Fruit fly (Drosophila melanogaster) S2 (cell line): Measurements from ENCODE around the gene Sf3b1.

Experiments used
- CG8478 ChIP-seq: fragments of >200 bp; optimal IDR thresholded peaks from 2 replicates; lab custom pipeline; 2018
- CTCF ChIP-seq, 2 experiments: fragments of >200 bp; optimal IDR thresholded peaks; 2 replicates each; lab custom pipeline; 2018

Sf3b1 gene

DNA sequence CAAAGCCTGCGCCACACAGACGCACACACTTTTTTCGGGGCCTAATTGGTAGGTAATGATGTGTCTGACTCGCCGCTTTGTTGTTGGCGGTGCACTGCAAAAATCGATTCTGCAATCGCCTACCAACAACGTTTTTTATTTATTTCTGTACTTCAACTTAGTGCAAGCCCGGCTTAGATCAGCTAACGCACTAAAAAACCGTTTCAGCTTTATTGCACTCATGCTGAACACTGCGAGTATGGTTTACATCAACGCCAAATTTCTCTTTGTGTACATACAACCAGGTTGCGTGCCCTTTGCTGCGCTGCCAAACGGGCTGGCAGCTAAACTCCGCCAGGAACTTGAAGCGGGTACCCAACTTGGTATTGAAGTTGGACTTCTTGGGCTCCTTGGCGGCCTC, 37.9 kb upstream of the Sf3b1 start:
- TF ChIP-seq CTCF (optimal IDR thresholded peaks at IDR 0.05; lab: Kevin White, UChicago) (no peak), CG8478 (lab: Kevin White, UChicago) (no peak)

DNA sequence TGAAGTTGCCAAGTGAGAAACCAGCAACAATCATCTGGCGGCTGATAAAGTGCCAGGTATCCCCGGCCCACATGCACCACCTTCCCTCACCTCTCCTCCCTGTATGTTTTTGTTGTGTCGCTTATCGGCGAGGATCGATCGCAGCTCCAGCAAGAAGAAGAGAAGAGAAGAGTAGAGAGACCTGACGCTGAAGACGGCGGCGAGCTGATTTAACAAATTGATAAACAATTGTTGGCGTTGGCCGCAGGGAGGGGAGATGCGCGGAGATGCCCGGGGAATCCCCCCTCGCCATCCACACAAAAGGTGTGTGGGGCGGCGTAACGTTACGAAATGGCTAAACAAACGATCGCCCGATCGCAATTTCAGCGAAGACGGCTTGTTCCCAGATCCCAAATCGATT, 34.4 kb upstream of the Sf3b1 start:
- TF ChIP-seq CTCF (optimal IDR thresholded peaks at IDR 0.05; lab: Kevin White, UChicago) (no peak), CG8478 (lab: Kevin White, UChicago) (no peak)

DNA sequence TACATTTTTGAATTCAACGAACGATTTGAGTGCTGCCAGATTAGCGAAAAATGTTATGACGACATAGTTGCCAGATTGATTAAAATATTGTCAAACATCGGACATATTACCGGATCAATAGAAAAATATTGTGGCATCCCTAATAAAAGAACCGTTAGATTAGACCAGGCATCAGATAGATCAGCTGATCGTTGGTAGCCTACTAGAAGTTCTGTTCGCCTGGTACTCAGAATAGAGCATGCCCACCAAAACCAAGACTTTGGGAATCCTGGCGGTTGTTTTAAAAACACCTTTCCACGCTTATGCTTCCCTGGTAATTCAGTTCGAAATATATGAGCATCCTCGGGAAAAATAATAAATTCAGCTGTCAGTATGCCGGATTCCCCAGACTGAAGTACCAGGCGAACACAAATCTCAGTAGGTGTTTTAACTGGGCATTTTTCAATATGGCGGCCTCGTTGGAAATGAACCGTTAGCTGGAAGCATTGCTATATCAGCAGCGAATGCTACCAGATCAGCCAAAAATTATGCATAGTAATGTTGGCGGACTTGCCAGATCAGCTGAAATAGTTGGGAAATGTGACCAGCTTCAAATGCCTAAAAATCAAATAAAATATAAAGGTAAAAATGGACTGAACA, 27.4 kb upstream of the Sf3b1 start:
- TF ChIP-seq CG8478 (lab: Kevin White, UChicago): no peak
- peak; percentile 54 to 61 for TF ChIP-seq CTCF (optimal IDR thresholded peaks at IDR 0.05; lab: Kevin White, UChicago)

DNA sequence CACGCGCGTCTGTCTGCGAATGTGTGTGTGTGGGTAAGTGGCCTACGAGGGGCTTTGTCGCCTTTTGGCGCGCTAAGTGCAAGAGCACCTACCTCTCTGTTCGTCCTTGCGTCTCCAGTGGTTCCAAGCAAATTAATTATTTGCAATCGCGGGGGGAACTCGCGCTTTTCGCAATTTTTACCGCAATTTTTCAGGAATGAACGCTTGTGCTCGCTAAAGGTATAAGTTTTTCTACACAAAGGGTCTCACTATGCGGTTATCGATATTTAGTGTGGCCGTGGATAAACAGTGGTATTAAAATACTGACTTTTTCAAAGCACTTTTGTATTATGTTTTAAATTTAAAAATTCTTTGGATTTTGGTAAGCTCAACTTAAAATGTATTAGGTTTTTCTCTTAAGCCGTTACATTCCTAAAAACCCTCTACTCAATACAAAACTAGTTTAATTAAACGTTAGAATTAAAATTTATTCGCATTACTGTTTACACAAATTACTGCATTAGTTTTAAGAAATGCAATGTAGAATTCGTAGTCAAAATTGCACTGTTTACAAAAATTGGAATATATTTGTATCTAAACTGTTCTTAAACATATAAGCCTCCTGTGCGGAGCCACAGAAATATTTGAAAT, 25.7 kb upstream of the Sf3b1 start, which contains the start of gene lwr:
Gene lwr, minus strand, starts transcription at position 243 of the 630 bp plus-strand sequence.
- TF ChIP-seq CTCF (optimal IDR thresholded peaks at IDR 0.05; lab: Kevin White, UChicago) (no peak), CG8478 (lab: Kevin White, UChicago) (no peak)

DNA sequence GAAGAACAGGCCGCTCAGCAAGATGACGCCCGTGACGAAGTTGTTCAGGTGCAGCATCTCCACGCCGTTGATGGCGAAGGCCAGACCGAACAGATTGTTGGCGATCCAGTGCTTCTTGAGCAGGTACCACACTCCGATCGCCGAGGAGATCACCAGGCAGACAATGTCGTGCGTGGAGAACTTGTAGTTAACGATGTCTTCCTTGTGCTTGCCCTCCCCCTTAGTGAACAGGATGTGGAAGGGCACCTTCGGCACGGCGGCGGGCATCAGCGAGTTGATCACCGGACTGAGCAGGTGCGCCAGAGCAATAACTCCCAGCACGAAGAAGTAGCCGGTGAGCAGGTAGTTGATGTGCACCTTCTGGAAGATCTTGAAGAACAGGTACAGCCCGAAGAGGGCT, 24.3 kb upstream of the Sf3b1 start:
- TF ChIP-seq CG8478 (lab: Kevin White, UChicago) (no peak), CTCF (optimal IDR thresholded peaks at IDR 0.05; lab: Kevin White, UChicago) (no peak)

DNA sequence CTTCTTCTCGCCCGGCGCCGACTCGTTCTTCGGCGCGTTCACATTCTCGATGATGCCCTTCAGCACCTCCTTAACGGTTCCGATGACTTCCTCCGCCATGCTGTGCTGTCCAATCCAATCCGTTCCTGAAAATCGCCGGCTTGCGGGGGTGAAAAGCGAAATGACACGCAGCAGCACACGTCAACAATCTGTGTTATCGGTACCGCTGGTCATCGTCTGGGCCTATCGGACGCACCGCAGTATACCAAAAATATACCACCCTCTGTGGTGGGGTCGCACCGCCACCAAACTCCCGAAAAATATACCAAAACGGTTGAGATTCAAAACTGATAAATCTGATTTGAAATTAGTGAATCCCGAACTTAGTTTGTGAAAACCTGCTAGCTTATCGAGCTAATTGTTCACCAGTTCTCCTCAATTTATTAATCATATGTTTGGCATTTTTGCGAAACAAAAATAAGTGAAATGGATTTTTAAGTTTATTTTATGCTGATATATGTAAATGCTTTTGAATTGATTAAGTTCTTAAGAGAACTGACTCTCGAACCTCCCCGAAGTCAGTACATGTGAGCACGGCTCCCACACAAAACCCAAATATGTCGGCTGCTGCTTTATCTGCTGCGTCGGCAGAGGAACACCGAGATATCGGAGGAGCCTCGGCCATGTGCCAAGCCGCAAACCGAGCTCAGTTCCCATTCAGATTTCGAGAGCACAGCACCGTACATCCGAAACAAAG, 23.5 kb upstream of the Sf3b1 start, which contains the start of the genes Spp and nAChRbeta3:
Gene Spp, minus strand, starts transcription at position 210 of the 736 bp plus-strand sequence.
Gene nAChRbeta3, plus strand, starts transcription at position 686 of the 736 bp plus-strand sequence.
- TF ChIP-seq CTCF (optimal IDR thresholded peaks at IDR 0.05; lab: Kevin White, UChicago) (peak in 1 of 2 experiments; percentile 24), CG8478 (lab: Kevin White, UChicago) (no peak)

DNA sequence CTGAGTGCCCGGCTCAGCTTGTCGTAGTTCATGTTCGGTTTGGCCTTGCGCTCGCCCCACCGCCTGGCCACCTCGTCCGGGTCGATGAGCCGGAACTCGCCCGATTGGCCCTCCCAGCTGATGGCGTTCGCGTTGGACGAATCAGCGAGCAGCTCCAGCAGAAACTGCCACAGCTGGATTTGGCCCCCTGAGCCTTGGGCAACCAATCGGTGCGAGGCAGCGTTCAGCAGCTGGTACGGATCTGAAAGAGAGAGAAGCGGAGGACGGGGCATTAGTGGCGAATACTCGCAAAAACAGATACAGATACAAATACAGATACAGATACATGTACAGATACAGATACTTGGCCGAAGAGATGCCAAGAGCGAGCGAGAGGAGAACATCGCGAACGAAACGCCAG, 20.2 kb upstream of the Sf3b1 start:
- no peak for TF ChIP-seq CG8478 (lab: Kevin White, UChicago)
- no peak for TF ChIP-seq CTCF (optimal IDR thresholded peaks at IDR 0.05; lab: Kevin White, UChicago)

DNA sequence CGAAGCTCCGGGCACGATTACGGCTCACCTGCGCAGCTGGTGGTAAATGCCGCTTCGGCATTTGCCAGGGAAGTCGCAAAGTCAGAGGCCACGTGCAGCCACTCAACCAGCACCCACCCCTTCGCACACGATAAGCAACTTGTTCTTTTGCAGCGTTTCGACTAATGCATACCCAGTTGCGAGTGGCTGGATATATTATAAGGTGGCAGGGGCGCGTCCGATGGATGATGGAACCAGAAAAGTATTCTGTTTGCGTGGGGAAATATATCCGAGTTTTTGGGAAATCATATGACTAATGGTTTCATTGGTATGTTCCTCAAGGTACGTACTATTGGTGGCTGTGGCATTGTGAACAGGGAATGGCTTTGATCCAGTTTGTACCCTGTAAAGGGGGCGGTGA, 18.5 kb upstream of the Sf3b1 start:
- TF ChIP-seq CTCF (optimal IDR thresholded peaks at IDR 0.05; lab: Kevin White, UChicago): no peak
- TF ChIP-seq CG8478 (lab: Kevin White, UChicago): no peak

DNA sequence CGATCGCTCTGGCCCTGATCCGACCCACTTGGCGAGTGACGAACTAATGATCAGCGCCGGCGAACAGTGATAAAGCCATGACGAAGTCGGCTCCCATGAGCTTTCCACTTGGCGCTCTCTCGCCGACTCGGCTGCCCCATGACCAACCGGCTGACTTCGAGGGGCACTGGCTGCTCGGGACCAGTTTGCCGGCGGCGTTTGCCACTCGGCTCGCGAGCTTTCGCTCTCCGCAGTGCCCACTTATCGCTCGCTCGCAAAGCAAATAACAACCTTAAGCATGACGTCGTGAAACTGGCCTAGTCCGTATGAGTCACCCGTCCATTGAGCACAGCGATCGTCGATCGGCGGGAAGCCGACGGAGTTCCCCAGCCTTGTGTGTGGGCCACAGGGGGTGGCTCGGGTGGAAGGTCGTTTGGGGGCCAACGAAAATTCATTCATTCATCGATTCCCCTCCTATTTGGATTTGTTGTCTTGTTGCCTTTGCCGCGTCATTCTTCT, 15.7 kb upstream of the Sf3b1 start, which contains the start of gene Ets21C:
Gene Ets21C, minus strand, starts transcription at position 492 of the 498 bp plus-strand sequence.
- TF ChIP-seq CG8478 (lab: Kevin White, UChicago): no peak
- no peak for TF ChIP-seq CTCF (optimal IDR thresholded peaks at IDR 0.05; lab: Kevin White, UChicago)

DNA sequence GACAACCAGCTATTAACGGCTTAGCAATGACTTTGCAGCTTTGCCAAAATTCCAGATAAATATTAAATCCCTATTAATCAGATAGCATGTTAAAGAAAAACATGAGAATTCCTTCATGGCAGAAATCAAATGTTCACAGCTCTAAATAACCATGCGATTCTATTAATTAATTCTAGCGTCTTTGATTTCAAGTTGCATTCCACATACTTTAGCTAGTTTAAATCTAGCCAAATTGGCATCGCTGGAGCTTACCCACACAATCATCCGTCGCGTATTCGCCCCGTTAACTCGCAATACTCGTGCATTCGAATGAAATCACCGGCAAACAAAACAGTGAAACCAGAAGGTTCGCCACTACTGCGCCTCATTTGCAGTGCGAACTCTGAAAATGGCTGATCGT, 8.8 kb upstream of the Sf3b1 start, which contains the start of gene Tspo:
Gene Tspo, plus strand, starts transcription at position 302 of the 400 bp plus-strand sequence.
- TF ChIP-seq CTCF (optimal IDR thresholded peaks at IDR 0.05; lab: Kevin White, UChicago) (no peak), CG8478 (lab: Kevin White, UChicago) (no peak)

DNA sequence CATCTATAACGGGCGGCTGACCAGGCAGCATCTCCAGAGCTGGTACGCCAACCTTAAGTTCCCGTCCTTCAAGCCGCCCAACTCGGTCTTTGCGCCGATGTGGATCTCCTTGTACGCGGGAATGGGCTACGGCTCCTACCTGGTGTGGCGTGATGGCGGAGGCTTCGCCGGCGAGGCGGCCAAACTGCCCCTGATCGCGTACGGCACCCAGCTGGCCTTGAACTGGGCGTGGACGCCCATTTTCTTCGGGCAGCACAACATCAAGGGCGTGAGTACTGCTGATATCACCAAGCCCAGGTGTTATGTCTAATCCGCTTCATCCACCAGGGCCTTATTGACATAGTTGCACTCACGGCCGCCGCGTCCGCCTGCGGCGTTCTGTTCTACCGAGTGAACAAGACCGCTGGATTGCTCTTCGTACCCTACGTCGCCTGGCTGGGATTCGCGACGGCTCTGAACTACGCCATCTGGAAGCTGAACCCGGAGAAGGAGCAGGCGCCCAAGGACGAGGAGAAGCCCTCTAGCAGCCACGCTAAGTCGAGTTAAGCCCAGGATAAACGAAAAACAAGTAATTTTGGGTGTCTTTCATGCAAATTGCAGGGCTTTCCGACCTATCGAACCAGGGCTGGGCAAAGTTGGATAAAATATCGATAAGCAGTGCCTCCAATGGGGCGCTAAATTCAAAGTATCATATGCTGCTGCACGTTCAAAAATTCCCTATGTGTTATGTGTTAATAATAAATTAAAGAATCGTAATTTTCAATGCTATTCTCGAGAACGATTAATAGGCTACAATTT, 8.2 kb upstream of the Sf3b1 start, which contains the start of gene rempA:
Gene rempA, minus strand, starts transcription at position 541 of the 798 bp plus-strand sequence.
- TF ChIP-seq CG8478 (lab: Kevin White, UChicago) (no peak), CTCF (optimal IDR thresholded peaks at IDR 0.05; lab: Kevin White, UChicago) (peak in 1 of 2 experiments; percentile 39)

DNA sequence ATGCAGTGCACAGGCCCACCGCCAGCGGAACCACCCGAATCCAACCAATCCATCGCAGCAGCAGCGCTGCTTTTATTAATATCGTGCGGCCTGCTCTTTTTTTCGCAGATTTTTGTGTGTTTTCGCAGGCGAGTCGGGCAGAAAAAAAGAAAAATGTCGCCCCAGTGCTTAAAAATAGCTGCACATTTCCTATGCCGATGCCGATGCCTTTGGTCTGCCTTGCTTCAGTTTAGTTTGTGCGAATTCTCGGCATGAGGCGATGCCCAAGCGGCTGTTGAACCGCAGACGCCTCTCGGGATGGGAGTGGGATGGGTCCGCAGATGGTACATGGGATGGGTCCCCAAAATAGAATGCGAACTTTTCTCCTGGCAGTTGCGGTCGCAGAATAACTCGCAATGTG, 4.8 kb upstream of the Sf3b1 start:
- TF ChIP-seq CG8478 (lab: Kevin White, UChicago) (no peak), CTCF (optimal IDR thresholded peaks at IDR 0.05; lab: Kevin White, UChicago) (no peak)

DNA sequence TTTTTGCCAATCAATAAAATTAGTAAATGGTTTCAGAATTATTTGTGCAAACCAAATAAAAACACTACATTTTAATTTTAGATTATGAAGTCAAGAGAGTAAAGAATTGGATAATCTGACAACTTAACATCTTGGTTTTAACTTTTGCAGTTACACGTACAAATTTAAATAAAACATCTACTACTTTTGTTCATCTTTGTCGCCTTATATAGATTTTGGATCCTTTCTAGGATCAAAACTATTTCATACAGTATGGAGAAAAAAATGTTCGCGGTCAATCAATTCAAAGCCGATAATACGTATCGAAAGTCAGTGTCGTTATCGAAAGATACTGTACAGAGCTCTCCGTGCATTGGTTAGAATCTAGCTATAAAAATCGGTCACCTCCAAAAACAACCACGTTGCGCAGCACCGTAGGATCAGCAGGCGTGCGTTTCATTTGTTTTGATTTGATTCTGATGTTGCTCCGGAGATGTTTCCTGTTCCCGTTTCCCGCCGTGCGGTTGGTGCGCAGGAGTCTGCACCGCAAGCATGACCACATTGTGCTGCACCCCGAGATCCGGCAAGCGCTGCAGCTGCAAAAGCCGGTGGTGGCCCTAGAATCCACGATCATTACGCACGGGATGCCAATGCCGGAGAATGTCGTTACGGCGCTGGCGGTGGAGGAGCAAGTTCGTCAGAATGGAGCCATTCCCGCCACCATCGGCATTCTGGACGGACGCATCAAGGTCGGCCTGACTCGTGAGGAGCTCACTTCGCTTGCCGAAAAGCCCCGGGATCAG, 4.2 kb upstream of the Sf3b1 start, which contains the start of the genes uncNacbeta and CG2794:
Gene uncNacbeta, minus strand, starts transcription at position 51 of the 782 bp plus-strand sequence.
Gene CG2794, plus strand, starts transcription at position 395 of the 782 bp plus-strand sequence.
- TF ChIP-seq CG8478 (lab: Kevin White, UChicago): no peak
- TF ChIP-seq CTCF (optimal IDR thresholded peaks at IDR 0.05; lab: Kevin White, UChicago): peak in 1 of 2 experiments; percentile 46
